Fruit fly (Drosophila melanogaster) whole organism, embryonic: ENCODE data around the gene Ccz1.

Experiments
- Atf-2 ChIP-seq: fragments of 200-800 bp; sonication (Bioruptor generic); optimal IDR thresholded peaks from 2 replicates; lab custom pipeline; 2016; ENCODE audit warnings: missing biosample characterization, missing genetic modification characterization
- Atf6 ChIP-seq: fragments of 200-800 bp; sonication (Bioruptor generic); IDR thresholded peaks from 2 replicates; pipeline ENCODE4 v1.3.6; 2022; ENCODE audit warnings: missing biosample characterization, missing genetic modification characterization
- CG10209 ChIP-seq: fragments of 200-800 bp; sonication (Bioruptor generic); optimal IDR thresholded peaks from 3 replicates; lab custom pipeline; 2017; ENCODE audit warnings: missing biosample characterization, mild to moderate bottlenecking, missing genetic modification characterization, missing genetic modification reagents
- CG10267 ChIP-seq: fragments of 200-800 bp; sonication (Bioruptor generic); optimal IDR thresholded peaks from 2 replicates; lab custom pipeline; 2018; ENCODE audit warnings: missing biosample characterization, mild to moderate bottlenecking, missing genetic modification characterization, moderate library complexity
- CG11093 ChIP-seq: fragments of 200-800 bp; sonication (Bioruptor generic); IDR thresholded peaks from 3 replicates; pipeline ENCODE4 v1.3.6; 2022; ENCODE audit warnings: missing biosample characterization, missing genetic modification characterization
- CG14014 ChIP-seq: fragments of 200-800 bp; sonication (Bioruptor generic); IDR thresholded peaks from 2 replicates; pipeline ENCODE4 v1.3.6; 2022; ENCODE audit warnings: missing biosample characterization, missing genetic modification characterization
- CG14710 ChIP-seq: fragments of 200-800 bp; sonication (Bioruptor generic); optimal IDR thresholded peaks from 3 replicates; lab custom pipeline; 2019; ENCODE audit warnings: missing biosample characterization, mild to moderate bottlenecking, missing genetic modification characterization, moderate library complexity
- CG15073 ChIP-seq: fragments of 200-800 bp; sonication (Bioruptor generic); optimal IDR thresholded peaks from 2 replicates; lab custom pipeline; 2016; ENCODE audit warnings: missing biosample characterization, missing genetic modification characterization
- CG1603 ChIP-seq: fragments of 200-800 bp; sonication (Bioruptor generic); optimal IDR thresholded peaks from 2 replicates; lab custom pipeline; 2019; ENCODE audit warnings: missing biosample characterization, mild to moderate bottlenecking, missing genetic modification characterization, moderate library complexity
- CG2889 ChIP-seq: fragments of 200-800 bp; sonication (Bioruptor generic); IDR thresholded peaks from 3 replicates; pipeline ENCODE4 v1.3.6; 2022; ENCODE audit warnings: missing biosample characterization, missing genetic modification characterization
- CG30431 ChIP-seq: fragments of 200-800 bp; sonication (Bioruptor generic); optimal IDR thresholded peaks from 2 replicates; lab custom pipeline; 2017; ENCODE audit warnings: missing biosample characterization, missing genetic modification characterization
- CG32767 ChIP-seq: fragments of 200-800 bp; sonication (Bioruptor generic); IDR thresholded peaks from 2 replicates; pipeline ENCODE4 v1.3.6; 2022; ENCODE audit warnings: missing biosample characterization, missing genetic modification characterization
- CG3995 ChIP-seq: fragments of 200-800 bp; sonication (Bioruptor generic); optimal IDR thresholded peaks from 3 replicates; lab custom pipeline; 2016; ENCODE audit warnings: missing biosample characterization, missing genetic modification characterization
- CG42726 ChIP-seq: fragments of 200-800 bp; sonication (Bioruptor generic); IDR thresholded peaks from 2 replicates; pipeline ENCODE4 v1.3.6; 2022; ENCODE audit warnings: missing biosample characterization, missing genetic modification characterization; ENCODE audit not compliant: partially characterized antibody
- CG4707 ChIP-seq: fragments of 200-800 bp; sonication (Bioruptor generic); optimal IDR thresholded peaks from 2 replicates; lab custom pipeline; 2018; ENCODE audit warnings: missing biosample characterization, mild to moderate bottlenecking, missing genetic modification characterization, moderate library complexity
- CG4730 ChIP-seq: fragments of 200-800 bp; sonication (Bioruptor generic); IDR thresholded peaks from 2 replicates; pipeline ENCODE4 v1.3.6; 2022; ENCODE audit warnings: missing biosample characterization, missing genetic modification characterization
- CG5245 ChIP-seq: fragments of 200-800 bp; sonication (Bioruptor generic); optimal IDR thresholded peaks from 3 replicates; lab custom pipeline; 2016; ENCODE audit warnings: missing biosample characterization, missing genetic modification characterization
- CG6254 ChIP-seq: fragments of 200-800 bp; sonication (Bioruptor generic); optimal IDR thresholded peaks from 3 replicates; lab custom pipeline; 2017; ENCODE audit warnings: mild to moderate bottlenecking, missing biosample characterization, missing genetic modification reagents, missing genetic modification characterization
- CG6791 ChIP-seq: fragments of 200-800 bp; sonication (Bioruptor generic); IDR thresholded peaks from 3 replicates; pipeline ENCODE4 v1.3.6; 2022; ENCODE audit warnings: missing biosample characterization, missing genetic modification characterization; ENCODE audit not compliant: partially characterized antibody
- CG7357 ChIP-seq: fragments of 200-800 bp; sonication (Bioruptor generic); IDR thresholded peaks from 3 replicates; pipeline ENCODE4 v1.3.6; 2022; ENCODE audit warnings: missing biosample characterization, missing genetic modification characterization
- CG7556 ChIP-seq: fragments of 200-800 bp; sonication (Bioruptor generic); optimal IDR thresholded peaks from 2 replicates; lab custom pipeline; 2017; ENCODE audit warnings: missing biosample characterization, mild to moderate bottlenecking, missing genetic modification characterization
- CG8290 ChIP-seq, 3 experiments: fragments of 200-800 bp; sonication (Bioruptor generic); optimal IDR thresholded peaks; 2 replicates each; lab custom pipeline; 2016 to 2019; ENCODE audit warnings: missing biosample characterization in 3 of 3, missing genetic modification characterization in 3 of 3, mild to moderate bottlenecking in 2 of 3, moderate library complexity in 1 of 3
- CG8478 ChIP-seq: fragments of >200 bp; optimal IDR thresholded peaks from 2 replicates; lab custom pipeline; 2018
- Camta ChIP-seq: fragments of 200-800 bp; sonication (Bioruptor generic); optimal IDR thresholded peaks from 2 replicates; lab custom pipeline; 2016; ENCODE audit warnings: missing biosample characterization, missing genetic modification characterization
- CkIIα-i1 ChIP-seq: fragments of 200-800 bp; sonication (Bioruptor generic); IDR thresholded peaks from 2 replicates; pipeline ENCODE4 v1.3.6; 2022; ENCODE audit warnings: missing biosample characterization, missing genetic modification characterization
- Dek ChIP-seq: fragments of 200-800 bp; sonication (Bioruptor generic); optimal IDR thresholded peaks from 3 replicates; lab custom pipeline; 2019; ENCODE audit warnings: missing biosample characterization, mild to moderate bottlenecking, missing genetic modification characterization, moderate library complexity
- Dip3 ChIP-seq: fragments of 200-800 bp; sonication (Bioruptor generic); optimal IDR thresholded peaks from 3 replicates; lab custom pipeline; 2016; ENCODE audit warnings: missing biosample characterization, missing genetic modification characterization
- Doc2 ChIP-seq: fragments of 200-800 bp; sonication (Bioruptor generic); IDR thresholded peaks from 2 replicates; pipeline ENCODE4 v1.3.6; 2022; ENCODE audit warnings: missing biosample characterization, missing genetic modification characterization
- Ets65A ChIP-seq: fragments of 200-800 bp; sonication (Bioruptor generic); peaks from one replicate; lab custom pipeline; 2016; ENCODE audit warnings: missing biosample characterization, missing genetic modification characterization
- Hr39 ChIP-seq: fragments of >200 bp; optimal IDR thresholded peaks from 2 replicates; lab custom pipeline; 2017
- Med ChIP-seq: fragments of 200-800 bp; sonication (Bioruptor generic); peaks from one replicate; lab custom pipeline; 2016; ENCODE audit warnings: missing biosample characterization, missing genetic modification characterization, mild to moderate bottlenecking, inconsistent platforms, moderate library complexity
- Optix ChIP-seq: fragments of 200-800 bp; sonication (Bioruptor generic); IDR thresholded peaks from 3 replicates; pipeline ENCODE4 v1.3.6; 2022; ENCODE audit warnings: missing biosample characterization, missing genetic modification characterization
- Sox102F ChIP-seq: fragments of 200-800 bp; sonication (Bioruptor generic); optimal IDR thresholded peaks from 2 replicates; lab custom pipeline; 2018; ENCODE audit warnings: missing biosample characterization, mild to moderate bottlenecking, missing genetic modification characterization, moderate library complexity
- Spps ChIP-seq: fragments of 200-800 bp; sonication (Bioruptor generic); optimal IDR thresholded peaks from 2 replicates; lab custom pipeline; 2018; ENCODE audit warnings: missing biosample characterization, mild to moderate bottlenecking, missing genetic modification characterization
- TFAM ChIP-seq: fragments of 200-800 bp; sonication (Bioruptor generic); optimal IDR thresholded peaks from 2 replicates; lab custom pipeline; 2017; ENCODE audit warnings: missing biosample characterization, missing genetic modification characterization, inconsistent platforms
- Taf1 ChIP-seq: fragments of 200-800 bp; sonication (Bioruptor generic); IDR thresholded peaks from 2 replicates; pipeline ENCODE4 v1.3.6; 2022; ENCODE audit warnings: missing biosample characterization, missing genetic modification characterization
- Xbp1 ChIP-seq: fragments of 200-800 bp; sonication (Bioruptor generic); optimal IDR thresholded peaks from 3 replicates; lab custom pipeline; 2016; ENCODE audit warnings: missing biosample characterization, mild to moderate bottlenecking, missing genetic modification characterization
- YL-1 ChIP-seq: fragments of 200-800 bp; sonication (Bioruptor generic); optimal IDR thresholded peaks from 3 replicates; lab custom pipeline; 2017; ENCODE audit warnings: missing biosample characterization, mild to moderate bottlenecking, missing genetic modification characterization
- abd-A ChIP-seq: fragments of 200-800 bp; sonication (Bioruptor generic); optimal IDR thresholded peaks from 3 replicates; lab custom pipeline; 2019; ENCODE audit warnings: missing biosample characterization, mild to moderate bottlenecking, missing genetic modification characterization, moderate library complexity
- bab2 ChIP-seq: fragments of 200-800 bp; sonication (Bioruptor generic); optimal IDR thresholded peaks from 2 replicates; lab custom pipeline; 2016; ENCODE audit warnings: missing biosample characterization, missing genetic modification characterization
- dan ChIP-seq: fragments of 200-800 bp; sonication (Bioruptor generic); IDR thresholded peaks from 2 replicates; pipeline ENCODE4 v1.3.6; 2022; ENCODE audit warnings: missing biosample characterization, missing genetic modification characterization
- ems ChIP-seq: fragments of 200-800 bp; sonication (Bioruptor generic); optimal IDR thresholded peaks from 3 replicates; lab custom pipeline; 2016; ENCODE audit warnings: missing biosample characterization, missing genetic modification characterization
- ewg ChIP-seq: fragments of 200-800 bp; sonication (Bioruptor generic); optimal IDR thresholded peaks from 3 replicates; lab custom pipeline; 2017; ENCODE audit warnings: mild to moderate bottlenecking, missing biosample characterization, missing genetic modification reagents, missing genetic modification characterization
- eyg ChIP-seq: fragments of 200-800 bp; sonication (Bioruptor generic); optimal IDR thresholded peaks from 3 replicates; lab custom pipeline; 2016; ENCODE audit warnings: missing biosample characterization, missing genetic modification characterization
- kay ChIP-seq: fragments of 200-800 bp; sonication (Bioruptor generic); optimal IDR thresholded peaks from 2 replicates; lab custom pipeline; 2016; ENCODE audit warnings: missing biosample characterization, missing genetic modification characterization
- odd ChIP-seq: fragments of 200-800 bp; sonication (Bioruptor generic); optimal IDR thresholded peaks from 2 replicates; lab custom pipeline; 2017; ENCODE audit warnings: missing biosample characterization, mild to moderate bottlenecking, missing genetic modification characterization
- pum ChIP-seq: fragments of 200-800 bp; sonication (Bioruptor generic); optimal IDR thresholded peaks from 2 replicates; lab custom pipeline; 2016; ENCODE audit warnings: missing biosample characterization, missing genetic modification characterization
- slou ChIP-seq: fragments of 200-800 bp; sonication (Bioruptor generic); optimal IDR thresholded peaks from 3 replicates; lab custom pipeline; 2016; ENCODE audit warnings: missing biosample characterization, missing genetic modification characterization
- sob ChIP-seq: fragments of 200-800 bp; sonication (Bioruptor generic); IDR thresholded peaks from 2 replicates; pipeline ENCODE4 v1.3.6; 2022; ENCODE audit warnings: missing biosample characterization, missing genetic modification characterization
- tll ChIP-seq, 2 experiments: fragments of 200-800 bp in 1 of 2; fragments of >200 bp in 1 of 2; sonication (Bioruptor generic) in 1 of 2; optimal IDR thresholded peaks; 2 replicates each; lab custom pipeline; 2017 to 2019; ENCODE audit warnings: missing biosample characterization in 2 of 2, missing genetic modification characterization in 2 of 2, mild to moderate bottlenecking in 1 of 2, moderate library complexity in 1 of 2
- trh ChIP-seq: fragments of 200-800 bp; sonication (Bioruptor generic); optimal IDR thresholded peaks from 2 replicates; lab custom pipeline; 2016; ENCODE audit warnings: missing biosample characterization, missing genetic modification characterization
- wek ChIP-seq: fragments of 200-800 bp; sonication (Bioruptor generic); optimal IDR thresholded peaks from 3 replicates; lab custom pipeline; 2018; ENCODE audit warnings: missing biosample characterization, mild to moderate bottlenecking, missing genetic modification characterization, moderate library complexity
- z ChIP-seq: fragments of 200-800 bp; sonication (Bioruptor generic); IDR thresholded peaks from 3 replicates; pipeline ENCODE4 v1.3.6; 2022; ENCODE audit warnings: missing biosample characterization, missing genetic modification characterization

Ccz1 gene

DNA sequence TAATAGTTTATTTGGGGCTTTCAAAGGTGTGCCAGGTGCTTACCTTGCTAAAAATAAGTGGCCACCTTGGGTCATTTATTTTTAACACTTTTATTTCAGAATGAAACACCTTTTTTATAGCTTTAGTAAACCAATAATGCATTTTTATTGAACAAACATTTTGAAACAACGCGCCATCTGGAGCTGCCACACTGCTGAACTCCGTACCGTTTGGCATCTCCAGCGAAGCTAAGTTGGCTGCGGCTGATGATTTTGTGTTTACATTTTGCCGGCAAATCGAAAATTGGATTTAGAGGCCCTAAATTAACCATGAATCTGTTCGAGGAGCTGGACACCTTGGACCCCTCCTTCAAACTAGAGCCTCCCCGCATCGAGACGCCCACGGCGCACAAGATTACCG, 6.2 kb upstream of the Ccz1 start, which contains the start of gene ida (continued):
- no peak for TF ChIP-seq Atf6 (GFP tag; lab: Robert Waterston, UW)
- TF ChIP-seq CG14710 (tag; lab: Kevin White, UChicago), result peak; percentile 36
- TF ChIP-seq trh, result no peak
- TF ChIP-seq CG6254 (GFP tag; lab: Kevin White, UChicago), result no peak
- TF ChIP-seq CG3995 (GFP tag; lab: Kevin White, UChicago), result no peak
- no peak for TF ChIP-seq CG7556 (GFP tag; lab: Kevin White, UChicago)
- TF ChIP-seq CkIIα-i1 (GFP tag; lab: Robert Waterston, UW), result no peak
- TF ChIP-seq CG10209 (GFP tag; lab: Kevin White, UChicago), result no peak
- TF ChIP-seq Med (GFP tag; lab: Kevin White, UChicago), result peak; percentile 84
- TF ChIP-seq bab2 (GFP tag; lab: Kevin White, UChicago), result no peak
- no peak for TF ChIP-seq z (GFP tag; lab: Robert Waterston, UW)
- TF ChIP-seq TFAM (GFP tag; lab: Kevin White, UChicago), result no peak
- TF ChIP-seq tll (GFP tag; optimal IDR thresholded peaks at IDR 0.05; lab: Kevin White, UChicago), result no peak
- no peak for TF ChIP-seq CG15073 (GFP tag; lab: Kevin White, UChicago)
- TF ChIP-seq Ets65A (GFP tag; lab: Kevin White, UChicago), result no peak
- peak; percentile 14 for TF ChIP-seq CG10267
- TF ChIP-seq odd (GFP tag; lab: Kevin White, UChicago), result no peak
- TF ChIP-seq kay (GFP tag; lab: Kevin White, UChicago), result no peak
- TF ChIP-seq pum (GFP tag; lab: Kevin White, UChicago), result no peak
- no peak for TF ChIP-seq Camta (GFP tag; lab: Kevin White, UChicago)
- no peak for TF ChIP-seq ewg (GFP tag; lab: Kevin White, UChicago)
- no peak for TF ChIP-seq CG7357 (GFP tag; lab: Robert Waterston, UW)
- peak; percentile 74 for TF ChIP-seq CG1603 (tag; lab: Kevin White, UChicago)
- no peak for TF ChIP-seq CG11093 (GFP tag; lab: Robert Waterston, UW)
- no peak for TF ChIP-seq CG4730
- no peak for TF ChIP-seq CG4707 (GFP tag; lab: Kevin White, UChicago)
- TF ChIP-seq YL-1, result peak; percentile 46
- no peak for TF ChIP-seq Doc2 (GFP tag; lab: Robert Waterston, UW)
- TF ChIP-seq CG32767 (GFP tag; lab: Robert Waterston, UW), result no peak
- no peak for TF ChIP-seq Taf1 (GFP tag; lab: Robert Waterston, UW)
- TF ChIP-seq abd-A, result no peak
- TF ChIP-seq dan (GFP tag; lab: Robert Waterston, UW), result no peak
- TF ChIP-seq slou (GFP tag; lab: Kevin White, UChicago), result no peak
- no peak for TF ChIP-seq Hr39 (lab: Kevin White, UChicago)
- no peak for TF ChIP-seq CG5245 (GFP tag; lab: Kevin White, UChicago)
- peak; percentile 60 for TF ChIP-seq wek (GFP tag; lab: Kevin White, UChicago)
- TF ChIP-seq Dek, result no peak
- TF ChIP-seq ems, result no peak
- TF ChIP-seq Sox102F (GFP tag; lab: Kevin White, UChicago), result no peak
- TF ChIP-seq CG30431, result no peak
- TF ChIP-seq CG6791 (GFP tag; lab: Robert Waterston, UW), result no peak; the same call in 2 of the 3 replicates
- no peak for TF ChIP-seq CG42726
- no peak for TF ChIP-seq Optix (GFP tag; lab: Robert Waterston, UW)
- TF ChIP-seq CG8290 (GFP tag; optimal IDR thresholded peaks at IDR 0.05; lab: Kevin White, UChicago), result no peak
- no peak for TF ChIP-seq CG8290 (tag; optimal IDR thresholded peaks at IDR 0.05; lab: Kevin White, UChicago)
- no peak for TF ChIP-seq eyg
- no peak for TF ChIP-seq Dip3 (GFP tag; lab: Kevin White, UChicago)
- TF ChIP-seq Spps, result no peak
- TF ChIP-seq CG8478 (lab: Kevin White, UChicago), result no peak
- no peak for TF ChIP-seq CG14014
- TF ChIP-seq Atf-2 (GFP tag; lab: Kevin White, UChicago), result no peak
- no peak for TF ChIP-seq sob (GFP tag; lab: Robert Waterston, UW)
- TF ChIP-seq Xbp1 (GFP tag; lab: Kevin White, UChicago), result no peak
- TF ChIP-seq CG2889 (GFP tag; lab: Robert Waterston, UW), result no peak
